Fruit fly (Drosophila melanogaster): ENCODE results near the gene nkd.

DNA sequence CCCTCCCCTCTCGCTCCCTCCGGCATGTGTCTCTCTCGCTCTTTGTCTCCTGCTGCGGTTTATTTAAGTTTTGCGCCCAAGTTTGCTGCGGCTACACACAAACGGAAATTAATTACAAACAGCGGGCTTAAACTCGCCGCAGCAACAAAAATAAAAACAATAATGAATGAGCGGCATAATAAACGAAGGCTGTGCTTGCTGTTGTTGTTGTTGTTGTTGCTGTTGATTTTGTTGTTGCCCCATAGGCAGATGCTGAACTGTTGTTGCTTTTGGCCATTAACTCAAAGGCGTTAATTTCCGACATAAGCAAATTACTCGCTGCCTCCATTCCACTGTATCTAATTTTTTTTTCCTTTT, 28.5 kb downstream of the nkd start:
- TF ChIP-seq psq (optimal IDR thresholded peaks at IDR 0.05) = no peak
- TF ChIP-seq Myc (optimal IDR thresholded peaks at IDR 0.05) = no peak
- no peak for TF ChIP-seq insv (optimal IDR thresholded peaks at IDR 0.05)
- TF ChIP-seq h (optimal IDR thresholded peaks at IDR 0.05) = no peak
- TF ChIP-seq ttk (optimal IDR thresholded peaks at IDR 0.05) = no peak
- TF ChIP-seq Sin3A (optimal IDR thresholded peaks at IDR 0.05) = no peak
